5 fruit fly cellular contexts compared by ENCODE assay signal in the genomic region with DNA sequence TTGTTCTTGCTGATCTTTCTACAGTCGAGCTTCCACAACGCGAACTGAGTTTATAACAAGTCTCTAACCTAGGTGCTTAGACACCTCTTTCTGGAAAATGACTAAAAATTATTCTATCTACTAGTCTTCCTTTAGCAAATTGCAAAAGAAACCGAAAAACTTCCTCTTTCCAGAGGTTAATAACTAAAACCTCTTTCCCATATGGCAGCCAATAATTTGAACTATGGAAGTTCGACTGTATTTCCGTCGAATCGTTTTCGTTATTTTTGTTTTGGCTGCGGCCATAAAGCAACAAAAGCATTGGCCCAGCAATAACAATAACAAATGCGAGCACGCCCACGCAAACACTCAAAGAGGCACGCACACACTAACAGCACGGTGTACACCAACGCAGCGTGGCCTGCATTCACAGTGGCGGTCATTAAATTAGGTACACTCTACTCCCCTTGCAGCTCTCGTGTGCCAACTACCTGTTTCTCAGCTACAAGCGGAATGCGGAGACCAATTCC.
TF ChIP-seq lines count a peak whose summit lies in the region.

No protein-coding gene starts in this region.

- no peak for TF ChIP-seq CTCF in whole organism, embryonic (GFP tag; optimal IDR thresholded peaks at IDR 0.05; lab: Kevin White, UChicago)

TF ChIP-seq in whole organism, adult, 20 proteins besides CTCF, POLR2A, EP300 and RAD21:
- TF ChIP-seq CG33017 (tag; optimal IDR thresholded peaks at IDR 0.05; lab: Kevin White, UChicago), result peak; percentile 59
- peak; percentile 18 for TF ChIP-seq CG1620 (GFP tag; optimal IDR thresholded peaks at IDR 0.05; lab: Kevin White, UChicago)
- TF ChIP-seq CG14711 (tag; optimal IDR thresholded peaks at IDR 0.05; lab: Kevin White, UChicago), result peak; percentile 35
- TF ChIP-seq tj (GFP tag; optimal IDR thresholded peaks at IDR 0.05; lab: Kevin White, UChicago), result peak; percentile 11
- no peak for TF ChIP-seq CG5204 (GFP tag; optimal IDR thresholded peaks at IDR 0.05; lab: Kevin White, UChicago)
- peak; percentile 62 for TF ChIP-seq CG11617 (GFP tag; optimal IDR thresholded peaks at IDR 0.05; lab: Kevin White, UChicago)
- TF ChIP-seq bab1 (GFP tag; optimal IDR thresholded peaks at IDR 0.05; lab: Kevin White, UChicago), result peak; percentile 74
- peak; percentile 37 for TF ChIP-seq Hr96 (GFP tag; optimal IDR thresholded peaks at IDR 0.05; lab: Kevin White, UChicago)
- TF ChIP-seq Mnt (GFP tag; optimal IDR thresholded peaks at IDR 0.05; lab: Kevin White, UChicago), result peak; percentile 61
- TF ChIP-seq Crg-1 (GFP tag; optimal IDR thresholded peaks at IDR 0.05; lab: Kevin White, UChicago), result peak; percentile 26
- TF ChIP-seq CG7045 (GFP tag; optimal IDR thresholded peaks at IDR 0.05; lab: Kevin White, UChicago), result no peak
- peak; percentile 52 for TF ChIP-seq CG12768 (GFP tag; optimal IDR thresholded peaks at IDR 0.05; lab: Kevin White, UChicago)
- peak; percentile 52 for TF ChIP-seq pad (GFP tag; optimal IDR thresholded peaks at IDR 0.05; lab: Kevin White, UChicago)
- TF ChIP-seq CG7101 (tag; optimal IDR thresholded peaks at IDR 0.05; lab: Kevin White, UChicago), result peak; percentile 66
- no peak for TF ChIP-seq cic (GFP tag; optimal IDR thresholded peaks at IDR 0.05; lab: Kevin White, UChicago)
- TF ChIP-seq cnc (optimal IDR thresholded peaks at IDR 0.05; lab: Kevin White, UChicago), result no peak

TF ChIP-seq in whole organism, embryonic, 481 proteins besides CTCF, POLR2A, EP300 and RAD21 (continues in another document):
- no peak for TF ChIP-seq CG7357 (GFP tag; IDR thresholded peaks at IDR 0.05; lab: Robert Waterston, UW)
- TF ChIP-seq croc (GFP tag; conservative IDR thresholded peaks at IDR 0.05; lab: Robert Waterston, UW), result no peak; the same call in 2 of the 3 replicates
- TF ChIP-seq CG12104 (GFP tag; optimal IDR thresholded peaks at IDR 0.05; lab: Kevin White, UChicago), result peak; percentile 36
- no peak for TF ChIP-seq CG42726 (GFP tag; IDR thresholded peaks at IDR 0.05; lab: Robert Waterston, UW; ENCODE audit: partially characterized antibody)
- peak; percentile 11 for TF ChIP-seq org-1 (GFP tag; optimal IDR thresholded peaks at IDR 0.05; lab: Kevin White, UChicago)
- no peak for TF ChIP-seq tna (GFP tag; IDR thresholded peaks at IDR 0.05; lab: Robert Waterston, UW; ENCODE audit: partially characterized antibody)
- peak; percentile 66 for TF ChIP-seq CG6765 (GFP tag; optimal IDR thresholded peaks at IDR 0.05; lab: Kevin White, UChicago)
- TF ChIP-seq lilli (GFP tag; optimal IDR thresholded peaks at IDR 0.05; lab: Kevin White, UChicago), result peak; percentile 66
- no peak for TF ChIP-seq CG1792 (GFP tag; optimal IDR thresholded peaks at IDR 0.05; lab: Kevin White, UChicago)
- TF ChIP-seq gt (GFP tag; IDR thresholded peaks at IDR 0.05; lab: Robert Waterston, UW), result no peak
- TF ChIP-seq CG10959 (GFP tag; IDR thresholded peaks at IDR 0.05; lab: Robert Waterston, UW), result no peak
- peak; percentile 47 for TF ChIP-seq Deaf1 (tag; optimal IDR thresholded peaks at IDR 0.05; lab: Kevin White, UChicago)
- TF ChIP-seq CG15479 (GFP tag; optimal IDR thresholded peaks at IDR 0.05; lab: Kevin White, UChicago), result no peak
- TF ChIP-seq Side (GFP tag; optimal IDR thresholded peaks at IDR 0.05; lab: Kevin White, UChicago), result peak; percentile 58
- peak; percentile 22 for TF ChIP-seq gro (GFP tag; optimal IDR thresholded peaks at IDR 0.05; lab: Kevin White, UChicago)
- TF ChIP-seq CG11504 (tag; optimal IDR thresholded peaks at IDR 0.05; lab: Kevin White, UChicago), result peak; percentile 71
- peak; percentile 44 for TF ChIP-seq exex (tag; optimal IDR thresholded peaks at IDR 0.05; lab: Kevin White, UChicago)

TF ChIP-seq in whole organism, prepupa, 60 proteins besides CTCF, POLR2A, EP300 and RAD21 (continues in another document):
- TF ChIP-seq svp (GFP tag; lab: Kevin White, UChicago), result no peak
- TF ChIP-seq CG10669 (GFP tag; optimal IDR thresholded peaks at IDR 0.05; lab: Kevin White, UChicago), result no peak
- TF ChIP-seq topi (GFP tag; optimal IDR thresholded peaks at IDR 0.05; lab: Kevin White, UChicago), result peak; percentile 25
- no peak for TF ChIP-seq CG16779 (tag; optimal IDR thresholded peaks at IDR 0.05; lab: Kevin White, UChicago)
- TF ChIP-seq cyc (GFP tag; optimal IDR thresholded peaks at IDR 0.05; lab: Kevin White, UChicago), result peak; percentile 13
- TF ChIP-seq Eip78C (GFP tag; lab: Kevin White, UChicago), result peak; percentile 85
- no peak for TF ChIP-seq Blimp-1 (GFP tag; optimal IDR thresholded peaks at IDR 0.05; lab: Kevin White, UChicago)
- peak; percentile 51 for TF ChIP-seq net (GFP tag; optimal IDR thresholded peaks at IDR 0.05; lab: Kevin White, UChicago)
- TF ChIP-seq lz (GFP tag; optimal IDR thresholded peaks at IDR 0.05; lab: Kevin White, UChicago), result peak; percentile 27
- TF ChIP-seq CG6854 (GFP tag; optimal IDR thresholded peaks at IDR 0.05; lab: Kevin White, UChicago), result peak; percentile 38
- TF ChIP-seq CG32006 (GFP tag; optimal IDR thresholded peaks at IDR 0.05; lab: Kevin White, UChicago), result peak; percentile 36
- peak; percentile 11 for TF ChIP-seq OdsH (GFP tag; optimal IDR thresholded peaks at IDR 0.05; lab: Kevin White, UChicago)
- TF ChIP-seq CG7368 (GFP tag; optimal IDR thresholded peaks at IDR 0.05; lab: Kevin White, UChicago), result peak; percentile 5
- no peak for TF ChIP-seq CG8319 (GFP tag; optimal IDR thresholded peaks at IDR 0.05; lab: Kevin White, UChicago)
- TF ChIP-seq Sox14 (GFP tag; optimal IDR thresholded peaks at IDR 0.05; lab: Kevin White, UChicago), result peak; percentile 39
- peak; percentile 48 for TF ChIP-seq vri (GFP tag; optimal IDR thresholded peaks at IDR 0.05; lab: Kevin White, UChicago)
- TF ChIP-seq CG6276 (GFP tag; optimal IDR thresholded peaks at IDR 0.05; lab: Kevin White, UChicago), result no peak
- peak in 1 of 2 experiments; percentile 52 for TF ChIP-seq ss (GFP tag; optimal IDR thresholded peaks at IDR 0.05; lab: Kevin White, UChicago)
- TF ChIP-seq CG15336 (GFP tag; IDR thresholded peaks at IDR 0.05; lab: Robert Waterston, UW), result peak; percentile 50

TF ChIP-seq in whole organism, pupa, 21 proteins besides CTCF, POLR2A, EP300 and RAD21 (continues in another document):
- no peak for TF ChIP-seq EcR (GFP tag; optimal IDR thresholded peaks at IDR 0.05; lab: Kevin White, UChicago)
- peak; percentile 41; the same call in 1 of the 3 replicates for TF ChIP-seq CG4496 (GFP tag; IDR thresholded peaks at IDR 0.05; lab: Robert Waterston, UW)
- no peak for TF ChIP-seq CG12605 (GFP tag; IDR thresholded peaks at IDR 0.05; lab: Robert Waterston, UW)
- TF ChIP-seq rn (GFP tag; IDR thresholded peaks at IDR 0.05; lab: Robert Waterston, UW), result no peak
- TF ChIP-seq CG8301 (tag; optimal IDR thresholded peaks at IDR 0.05; lab: Kevin White, UChicago), result no peak
- TF ChIP-seq CG15710 (tag; optimal IDR thresholded peaks at IDR 0.05; lab: Kevin White, UChicago), result peak; percentile 24
- peak; percentile 35; the same call in 1 of the 2 replicates for TF ChIP-seq Ets98B (GFP tag; IDR thresholded peaks at IDR 0.05; lab: Robert Waterston, UW)
- peak; percentile 16 for TF ChIP-seq CG17806 (tag; optimal IDR thresholded peaks at IDR 0.05; lab: Kevin White, UChicago)
- TF ChIP-seq fd96Ca (GFP tag; IDR thresholded peaks at IDR 0.05; lab: Robert Waterston, UW), result peak; percentile 51
- TF ChIP-seq CG14655 (GFP tag; optimal IDR thresholded peaks at IDR 0.05; lab: Kevin White, UChicago), result no peak
- no peak for TF ChIP-seq D1 (tag; optimal IDR thresholded peaks at IDR 0.05; lab: Kevin White, UChicago)
- peak; percentile 22 for TF ChIP-seq CG8159 (tag; optimal IDR thresholded peaks at IDR 0.05; lab: Kevin White, UChicago)
- peak; percentile 60; the same call in 1 of the 2 replicates for TF ChIP-seq CG32121 (GFP tag; IDR thresholded peaks at IDR 0.05; lab: Robert Waterston, UW)
- no peak for TF ChIP-seq CG9948 (tag; optimal IDR thresholded peaks at IDR 0.05; lab: Kevin White, UChicago)
- no peak for TF ChIP-seq CG34367 (tag; optimal IDR thresholded peaks at IDR 0.05; lab: Kevin White, UChicago)
- no peak for TF ChIP-seq gl (tag; optimal IDR thresholded peaks at IDR 0.05; lab: Kevin White, UChicago)
- TF ChIP-seq CG13204 (GFP tag; optimal IDR thresholded peaks at IDR 0.05; lab: Kevin White, UChicago), result no peak
- peak; percentile 33 for TF ChIP-seq Snoo (tag; optimal IDR thresholded peaks at IDR 0.05; lab: Kevin White, UChicago)
- no peak for TF ChIP-seq CG10348 (GFP tag; IDR thresholded peaks at IDR 0.05; lab: Robert Waterston, UW)
- no peak for TF ChIP-seq Pif1A (GFP tag; optimal IDR thresholded peaks at IDR 0.05; lab: Kevin White, UChicago)

TF ChIP-seq in whole organism, wandering third instar larva, 38 proteins besides CTCF, POLR2A, EP300 and RAD21 (continues in another document):
- TF ChIP-seq sv (GFP tag; optimal IDR thresholded peaks at IDR 0.05; lab: Kevin White, UChicago), result no peak
- no peak for TF ChIP-seq Dif (GFP tag; optimal IDR thresholded peaks at IDR 0.05; lab: Kevin White, UChicago; ENCODE audit: partially characterized antibody)
- no peak for TF ChIP-seq tai (GFP tag; optimal IDR thresholded peaks at IDR 0.05; lab: Kevin White, UChicago)
- no peak for TF ChIP-seq CrebA (GFP tag; optimal IDR thresholded peaks at IDR 0.05; lab: Kevin White, UChicago; ENCODE audit: borderline replicate concordance)
- TF ChIP-seq Hnf4 (GFP tag; optimal IDR thresholded peaks at IDR 0.05; lab: Kevin White, UChicago), result no peak
- TF ChIP-seq dl (GFP tag; optimal IDR thresholded peaks at IDR 0.05; lab: Kevin White, UChicago; ENCODE audit: insufficient read depth in 1 of 2, partially characterized antibody in 2 of 2), result no peak
- TF ChIP-seq Rel (GFP tag; optimal IDR thresholded peaks at IDR 0.05; lab: Kevin White, UChicago), result peak; percentile 52
- TF ChIP-seq Rel (tag; optimal IDR thresholded peaks at IDR 0.05; lab: Kevin White, UChicago), result peak; percentile 39
- no peak for TF ChIP-seq jim (GFP tag; optimal IDR thresholded peaks at IDR 0.05; lab: Kevin White, UChicago)
- no peak for TF ChIP-seq CG32264 (GFP tag; optimal IDR thresholded peaks at IDR 0.05; lab: Kevin White, UChicago)
- TF ChIP-seq psq (GFP tag; optimal IDR thresholded peaks at IDR 0.05; lab: Kevin White, UChicago), result peak; percentile 17
- peak; percentile 73 for TF ChIP-seq rgr (GFP tag; optimal IDR thresholded peaks at IDR 0.05; lab: Kevin White, UChicago)
- peak; percentile 74 for TF ChIP-seq ey (GFP tag; optimal IDR thresholded peaks at IDR 0.05; lab: Kevin White, UChicago)
- no peak for TF ChIP-seq brk (GFP tag; optimal IDR thresholded peaks at IDR 0.05; lab: Kevin White, UChicago)
- no peak for TF ChIP-seq Dfd (GFP tag; optimal IDR thresholded peaks at IDR 0.05; lab: Kevin White, UChicago)
- TF ChIP-seq sage (GFP tag; optimal IDR thresholded peaks at IDR 0.05; lab: Kevin White, UChicago), result no peak
- no peak for TF ChIP-seq Myc (optimal IDR thresholded peaks at IDR 0.05; lab: Kevin White, UChicago)
- TF ChIP-seq woc (GFP tag; optimal IDR thresholded peaks at IDR 0.05; lab: Kevin White, UChicago), result no peak
- no peak for TF ChIP-seq Abd-B (GFP tag; optimal IDR thresholded peaks at IDR 0.05; lab: Kevin White, UChicago)
- TF ChIP-seq OdsH (GFP tag; optimal IDR thresholded peaks at IDR 0.05; lab: Kevin White, UChicago), result peak; percentile 69
- TF ChIP-seq N (GFP tag; optimal IDR thresholded peaks at IDR 0.05; lab: Kevin White, UChicago), result no peak
- peak; percentile 60 to 79 for TF ChIP-seq foxo (GFP tag; optimal IDR thresholded peaks at IDR 0.05; lab: Kevin White, UChicago)
